Fruit fly (Drosophila melanogaster) whole organism, embryonic: ENCODE data around the gene Hacd1.

Experiments
- CG11456 ChIP-seq: fragments of 200-800 bp; sonication (Bioruptor generic); IDR thresholded peaks from 3 replicates; pipeline ENCODE4 v1.3.6; 2022; ENCODE audit warnings: missing biosample characterization, missing genetic modification characterization
- CG12219 ChIP-seq: fragments of 200-800 bp; sonication (Bioruptor generic); optimal IDR thresholded peaks from 3 replicates; lab custom pipeline; 2018; ENCODE audit warnings: missing biosample characterization, mild to moderate bottlenecking, missing genetic modification characterization
- CG12391 ChIP-seq: fragments of 200-800 bp; sonication (Bioruptor generic); optimal IDR thresholded peaks from 3 replicates; lab custom pipeline; 2018; ENCODE audit warnings: missing biosample characterization, mild to moderate bottlenecking, missing genetic modification characterization, moderate library complexity
- CG31441 ChIP-seq: fragments of 200-800 bp; sonication (Bioruptor generic); IDR thresholded peaks from 2 replicates; pipeline ENCODE4 v1.3.6; 2022; ENCODE audit warnings: missing biosample characterization, missing genetic modification characterization
- CG33557 ChIP-seq: fragments of 200-800 bp; sonication (Bioruptor generic); optimal IDR thresholded peaks from 2 replicates; lab custom pipeline; 2019; ENCODE audit warnings: missing biosample characterization, mild to moderate bottlenecking, missing genetic modification characterization, moderate library complexity
- CG4360 ChIP-seq: fragments of 200-800 bp; sonication (Bioruptor generic); IDR thresholded peaks from 2 replicates; pipeline ENCODE4 v1.3.6; 2022; ENCODE audit warnings: missing biosample characterization, missing genetic modification characterization
- CG6813 ChIP-seq: fragments of 200-800 bp; sonication (Bioruptor generic); optimal IDR thresholded peaks from 2 replicates; lab custom pipeline; 2017; ENCODE audit warnings: missing biosample characterization, missing genetic modification characterization, mild to moderate bottlenecking, moderate library complexity, missing genetic modification reagents
- CG8290 ChIP-seq, 3 experiments: fragments of 200-800 bp; sonication (Bioruptor generic); optimal IDR thresholded peaks; 2 replicates each; lab custom pipeline; 2016 to 2019; ENCODE audit warnings: missing biosample characterization in 3 of 3, missing genetic modification characterization in 3 of 3, mild to moderate bottlenecking in 2 of 3, moderate library complexity in 1 of 3
- CG9876 ChIP-seq: fragments of 200-800 bp; sonication (Bioruptor generic); optimal IDR thresholded peaks from 2 replicates; lab custom pipeline; 2016; ENCODE audit warnings: missing biosample characterization, missing genetic modification characterization
- D19B ChIP-seq: fragments of 200-800 bp; sonication (Bioruptor generic); optimal IDR thresholded peaks from 2 replicates; lab custom pipeline; 2017; ENCODE audit warnings: missing biosample characterization, mild to moderate bottlenecking, missing genetic modification characterization
- Dip2 ChIP-seq: fragments of 200-800 bp; sonication (Bioruptor generic); IDR thresholded peaks from 2 replicates; pipeline ENCODE4 v1.3.6; 2022; ENCODE audit warnings: missing biosample characterization, missing genetic modification characterization
- Eip74EF ChIP-seq, 2 experiments: fragments of 200-800 bp in 1 of 2; fragments of >200 bp in 1 of 2; sonication (Bioruptor generic) in 1 of 2; optimal IDR thresholded peaks; 2 replicates each; lab custom pipeline; 2017 to 2019; ENCODE audit warnings: missing biosample characterization in 2 of 2, missing genetic modification characterization in 2 of 2, mild to moderate bottlenecking in 1 of 2, moderate library complexity in 1 of 2
- Kr ChIP-seq: fragments of 200-800 bp; sonication (Bioruptor generic); optimal IDR thresholded peaks from 2 replicates; lab custom pipeline; 2017; ENCODE audit warnings: missing biosample characterization, mild to moderate bottlenecking, missing genetic modification characterization
- Med ChIP-seq: fragments of 200-800 bp; sonication (Bioruptor generic); peaks from one replicate; lab custom pipeline; 2016; ENCODE audit warnings: missing biosample characterization, missing genetic modification characterization, mild to moderate bottlenecking, inconsistent platforms, moderate library complexity
- Mrtf ChIP-seq: fragments of 200-800 bp; sonication (Bioruptor generic); IDR thresholded peaks from 3 replicates; pipeline ENCODE4 v1.3.6; 2022; ENCODE audit warnings: missing biosample characterization, missing genetic modification characterization
- Neu2 ChIP-seq: fragments of 200-800 bp; sonication (Bioruptor generic); optimal IDR thresholded peaks from 3 replicates; lab custom pipeline; 2016; ENCODE audit warnings: missing biosample characterization, missing genetic modification characterization, borderline replicate concordance
- Pdp1 ChIP-seq, 2 experiments: fragments of 200-800 bp; sonication (Bioruptor generic); optimal IDR thresholded peaks; 3 replicates each; lab custom pipeline; 2016; ENCODE audit warnings: missing biosample characterization in 2 of 2, missing genetic modification characterization in 2 of 2, mild to moderate bottlenecking in 1 of 2, moderate library complexity in 1 of 2
- Poxn ChIP-seq: fragments of 200-800 bp; sonication (Bioruptor generic); IDR thresholded peaks from 2 replicates; pipeline ENCODE4 v1.3.6; 2022; ENCODE audit warnings: missing biosample characterization, missing genetic modification characterization
- Rx ChIP-seq: fragments of 200-800 bp; sonication (Bioruptor generic); IDR thresholded peaks from 2 replicates; pipeline ENCODE4 v1.3.6; 2022; ENCODE audit warnings: missing biosample characterization, missing genetic modification characterization
- chinmo ChIP-seq: fragments of 200-800 bp; sonication (Bioruptor generic); IDR thresholded peaks from 4 replicates; pipeline ENCODE4 v1.3.6; 2022; ENCODE audit warnings: missing biosample characterization, missing genetic modification characterization; ENCODE audit not compliant: partially characterized antibody
- chm ChIP-seq: fragments of 200-800 bp; sonication (Bioruptor generic); IDR thresholded peaks from 2 replicates; pipeline ENCODE4 v1.3.6; 2022; ENCODE audit warnings: missing biosample characterization, missing genetic modification characterization
- crol ChIP-seq: fragments of 200-800 bp; sonication (Bioruptor generic); IDR thresholded peaks from 2 replicates; pipeline ENCODE4 v1.3.6; 2022; ENCODE audit warnings: missing biosample characterization, missing genetic modification characterization
- dan ChIP-seq: fragments of 200-800 bp; sonication (Bioruptor generic); IDR thresholded peaks from 2 replicates; pipeline ENCODE4 v1.3.6; 2022; ENCODE audit warnings: missing biosample characterization, missing genetic modification characterization
- exex ChIP-seq: fragments of 200-800 bp; sonication (Bioruptor generic); optimal IDR thresholded peaks from 4 replicates; lab custom pipeline; 2018; ENCODE audit warnings: missing biosample characterization, mild to moderate bottlenecking, missing genetic modification characterization, moderate library complexity
- fd64A ChIP-seq: fragments of 200-800 bp; sonication (Bioruptor generic); optimal IDR thresholded peaks from 3 replicates; lab custom pipeline; 2018; ENCODE audit warnings: missing biosample characterization, mild to moderate bottlenecking, missing genetic modification characterization
- gfzf ChIP-seq: fragments of 200-800 bp; sonication (Bioruptor generic); optimal IDR thresholded peaks from 2 replicates; lab custom pipeline; 2016; ENCODE audit warnings: missing biosample characterization, mild to moderate bottlenecking, missing genetic modification characterization, moderate library complexity
- ham ChIP-seq: fragments of 200-800 bp; sonication (Bioruptor generic); IDR thresholded peaks from 2 replicates; pipeline ENCODE4 v1.3.6; 2022; ENCODE audit warnings: missing biosample characterization, missing genetic modification characterization
- kni ChIP-seq: fragments of 200-800 bp; sonication (Bioruptor generic); optimal IDR thresholded peaks from 3 replicates; lab custom pipeline; 2017; ENCODE audit warnings: mild to moderate bottlenecking, missing biosample characterization, missing genetic modification reagents, missing genetic modification characterization
- lilli ChIP-seq: fragments of 200-800 bp; sonication (Bioruptor generic); optimal IDR thresholded peaks from 3 replicates; lab custom pipeline; 2016; ENCODE audit warnings: missing biosample characterization, missing genetic modification characterization
- lmd ChIP-seq: fragments of 200-800 bp; sonication (Bioruptor generic); IDR thresholded peaks from 2 replicates; pipeline ENCODE4 v1.3.6; 2022; ENCODE audit warnings: missing biosample characterization, missing genetic modification characterization
- org-1 ChIP-seq: fragments of 200-800 bp; sonication (Bioruptor generic); optimal IDR thresholded peaks from 2 replicates; lab custom pipeline; 2017; ENCODE audit warnings: missing biosample characterization, missing genetic modification characterization
- run ChIP-seq: fragments of 200-800 bp; sonication (Bioruptor generic); optimal IDR thresholded peaks from 3 replicates; lab custom pipeline; 2018; ENCODE audit warnings: missing biosample characterization, mild to moderate bottlenecking, missing genetic modification characterization
- sd ChIP-seq: fragments of 200-800 bp; sonication (Bioruptor generic); optimal IDR thresholded peaks from 3 replicates; lab custom pipeline; 2018; ENCODE audit warnings: missing biosample characterization, mild to moderate bottlenecking, missing genetic modification characterization, moderate library complexity
- sens ChIP-seq: fragments of 200-800 bp; sonication (Bioruptor generic); peaks from one replicate; lab custom pipeline; 2016; ENCODE audit warnings: missing biosample characterization, missing genetic modification characterization
- slou ChIP-seq: fragments of 200-800 bp; sonication (Bioruptor generic); optimal IDR thresholded peaks from 3 replicates; lab custom pipeline; 2016; ENCODE audit warnings: missing biosample characterization, missing genetic modification characterization
- sug ChIP-seq: fragments of 200-800 bp; optimal IDR thresholded peaks from 2 replicates; lab custom pipeline; 2019; ENCODE audit warnings: missing biosample characterization, mild to moderate bottlenecking, missing genetic modification characterization, moderate library complexity
- tap ChIP-seq: fragments of 200-800 bp; optimal IDR thresholded peaks from 3 replicates; lab custom pipeline; 2019; ENCODE audit warnings: missing biosample characterization, mild to moderate bottlenecking, missing genetic modification characterization, moderate library complexity
- tll ChIP-seq, 2 experiments: fragments of 200-800 bp in 1 of 2; fragments of >200 bp in 1 of 2; sonication (Bioruptor generic) in 1 of 2; optimal IDR thresholded peaks; 2 replicates each; lab custom pipeline; 2017 to 2019; ENCODE audit warnings: missing biosample characterization in 2 of 2, missing genetic modification characterization in 2 of 2, mild to moderate bottlenecking in 1 of 2, moderate library complexity in 1 of 2
- twi ChIP-seq: fragments of 200-800 bp; optimal IDR thresholded peaks from 2 replicates; lab custom pipeline; 2019; ENCODE audit warnings: missing biosample characterization, mild to moderate bottlenecking, missing genetic modification characterization, moderate library complexity
- z ChIP-seq: fragments of 200-800 bp; sonication (Bioruptor generic); IDR thresholded peaks from 3 replicates; pipeline ENCODE4 v1.3.6; 2022; ENCODE audit warnings: missing biosample characterization, missing genetic modification characterization

The Hacd1 gene

DNA sequence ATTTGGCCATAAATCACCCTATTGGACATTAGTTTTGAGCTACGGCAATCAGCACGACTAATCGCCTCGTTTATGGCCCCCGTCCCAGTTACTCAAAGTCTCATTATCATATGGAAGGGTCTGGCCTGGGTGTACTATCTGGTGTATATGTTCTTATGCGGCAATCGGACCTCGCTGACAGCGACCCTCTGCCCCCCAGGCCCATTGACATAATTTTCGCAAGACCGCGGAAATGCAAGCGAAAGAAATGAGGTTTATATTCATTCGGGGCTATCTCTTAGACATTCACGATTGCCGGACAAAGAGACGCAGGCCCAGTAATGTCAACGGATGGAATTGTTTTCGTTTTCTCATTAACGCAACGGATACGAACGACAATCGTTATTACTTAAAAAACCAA is 26.7 kb upstream of the Hacd1 start:
- TF ChIP-seq Neu2 (GFP tag; lab: Kevin White, UChicago) = peak; percentile 30
- TF ChIP-seq twi (tag; lab: Kevin White, UChicago) = no peak
- no peak for TF ChIP-seq CG9876
- TF ChIP-seq Poxn (GFP tag; lab: Robert Waterston, UW) = no peak
- no peak for TF ChIP-seq CG12219 (GFP tag; lab: Kevin White, UChicago)
- no peak for TF ChIP-seq run (tag; lab: Kevin White, UChicago)
- no peak for TF ChIP-seq lmd (GFP tag; lab: Robert Waterston, UW)
- TF ChIP-seq sug (tag; lab: Kevin White, UChicago) = peak; percentile 43
- TF ChIP-seq Dip2 (GFP tag; lab: Robert Waterston, UW) = no peak
- peak in 1 of 2 experiments; percentile 43 for TF ChIP-seq Pdp1 (GFP tag; optimal IDR thresholded peaks at IDR 0.05; lab: Kevin White, UChicago)
- TF ChIP-seq tap = no peak
- TF ChIP-seq crol (GFP tag; lab: Robert Waterston, UW) = 0 out of 2 replicates have a peak, but pooled peaks have one; percentile 22
- TF ChIP-seq Rx = no peak
- TF ChIP-seq Eip74EF (GFP tag; optimal IDR thresholded peaks at IDR 0.05; lab: Kevin White, UChicago) = peak in 1 of 2 experiments; percentile 69
- TF ChIP-seq Kr = no peak
- peak; percentile 69 for TF ChIP-seq exex (tag; lab: Kevin White, UChicago)
- no peak for TF ChIP-seq CG8290 (GFP tag; optimal IDR thresholded peaks at IDR 0.05; lab: Kevin White, UChicago)
- peak in 1 of 2 experiments; percentile 14 for TF ChIP-seq CG8290 (tag; optimal IDR thresholded peaks at IDR 0.05; lab: Kevin White, UChicago)
- no peak for TF ChIP-seq CG31441 (GFP tag; lab: Robert Waterston, UW)
- no peak for TF ChIP-seq CG33557
- no peak for TF ChIP-seq Mrtf (GFP tag; lab: Robert Waterston, UW)
- no peak for TF ChIP-seq dan
- TF ChIP-seq chm (GFP tag; lab: Robert Waterston, UW) = no peak

DNA sequence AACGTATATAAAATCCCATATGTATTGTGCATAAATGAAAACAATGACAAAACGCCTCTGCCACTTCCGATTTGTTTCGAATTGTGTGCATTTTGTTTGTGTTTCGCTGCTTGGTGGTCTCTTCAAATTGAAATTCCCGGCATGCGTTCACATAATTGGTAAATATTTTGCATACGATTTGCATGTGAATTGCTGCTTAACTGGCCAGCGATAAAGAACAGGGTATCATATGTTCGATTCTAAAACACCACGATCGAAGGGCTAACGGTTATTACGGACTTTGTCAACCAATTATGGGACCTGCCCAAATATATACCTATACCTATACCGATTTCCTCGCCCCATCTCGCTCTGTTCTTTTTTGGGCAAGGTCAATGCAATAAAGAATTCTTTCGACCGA is 26.0 kb upstream of the Hacd1 start:
- TF ChIP-seq D19B (GFP tag; lab: Kevin White, UChicago) (peak; percentile 46), ham (GFP tag; lab: Robert Waterston, UW) (no peak), CG12391 (tag; lab: Kevin White, UChicago) (no peak), tll (GFP tag; optimal IDR thresholded peaks at IDR 0.05; lab: Kevin White, UChicago) (no peak), Med (peak; percentile 63), CG4360 (no peak), z (GFP tag; lab: Robert Waterston, UW) (no peak), chinmo (0 out of 4 replicates have a peak, but pooled peaks have one; percentile 34), CG11456 (GFP tag; lab: Robert Waterston, UW) (0 out of 3 replicates have a peak, but pooled peaks have one; percentile 21), sens (GFP tag; lab: Kevin White, UChicago) (peak; percentile 24), lilli (GFP tag; lab: Kevin White, UChicago) (no peak), org-1 (GFP tag; lab: Kevin White, UChicago) (no peak), kni (GFP tag; lab: Kevin White, UChicago) (peak; percentile 51), fd64A (GFP tag; lab: Kevin White, UChicago) (no peak), slou (GFP tag; lab: Kevin White, UChicago) (no peak), CG6813 (GFP tag; lab: Kevin White, UChicago) (no peak), gfzf (GFP tag; lab: Kevin White, UChicago) (no peak), CG31441 (GFP tag; lab: Robert Waterston, UW) (no peak), sd (tag; lab: Kevin White, UChicago) (peak; percentile 50)
